Worm (Caenorhabditis elegans) whole organism, late embryonic: ENCODE data around the gene haf-7.

ENCODE experiments used
- C08G9.2 ChIP-seq: sonication (generic microtip); optimal IDR thresholded peaks from 2 replicates; lab custom pipeline; 2016; ENCODE audit warnings: mild to moderate bottlenecking, missing genetic modification characterization, moderate library complexity, missing compliant biosample characterization
- F13H6.1 ChIP-seq: sonication (generic microtip); optimal IDR thresholded peaks from 2 replicates; lab custom pipeline; 2016; ENCODE audit warnings: missing genetic modification characterization, missing compliant biosample characterization
- K09A11.1 ChIP-seq: sonication (generic microtip); optimal IDR thresholded peaks from 2 replicates; lab custom pipeline; 2017; ENCODE audit warnings: antibody characterized with exemption, mild to moderate bottlenecking, missing genetic modification characterization, missing compliant biosample characterization; ENCODE audit not compliant: insufficient read depth
- T23F11.4 ChIP-seq: fragments of 200-800 bp; sonication (Bioruptor generic); optimal IDR thresholded peaks from 2 replicates; lab custom pipeline; 2018; ENCODE audit warnings: mild to moderate bottlenecking, missing genetic modification characterization, missing compliant biosample characterization
- Y22D7AL.16 ChIP-seq: sonication (generic microtip); optimal IDR thresholded peaks from 2 replicates; lab custom pipeline; 2016; ENCODE audit warnings: missing genetic modification characterization, missing compliant biosample characterization
- ceh-19 ChIP-seq: fragments of 200-800 bp; sonication (Bioruptor generic); optimal IDR thresholded peaks from 2 replicates; lab custom pipeline; 2018; ENCODE audit warnings: mild to moderate bottlenecking, missing genetic modification characterization, missing compliant biosample characterization
- ceh-2 ChIP-seq: sonication (generic microtip); optimal IDR thresholded peaks from 2 replicates; lab custom pipeline; 2016; ENCODE audit warnings: missing genotype, missing genetic modification characterization, missing compliant biosample characterization
- ceh-30 ChIP-seq: fragments of 150-350 bp; optimal IDR thresholded peaks from 2 replicates; lab custom pipeline; 2014; ENCODE audit warnings: missing biosample characterization, missing genetic modification characterization
- ceh-31 ChIP-seq: sonication (generic microtip); optimal IDR thresholded peaks from 2 replicates; lab custom pipeline; 2016; ENCODE audit warnings: missing genetic modification characterization, missing compliant biosample characterization
- ceh-34 ChIP-seq: sonication (generic microtip); optimal IDR thresholded peaks from 2 replicates; lab custom pipeline; 2016; ENCODE audit warnings: mild to moderate bottlenecking, missing genetic modification characterization, missing compliant biosample characterization
- ceh-45 ChIP-seq: fragments of 200-800 bp; sonication (Bioruptor generic); IDR thresholded peaks from 2 replicates; pipeline ENCODE4 v1.3.6; 2022; ENCODE audit warnings: missing genetic modification reagents, missing genetic modification characterization, missing compliant biosample characterization
- ceh-48 ChIP-seq: sonication (generic microtip); optimal IDR thresholded peaks from 2 replicates; lab custom pipeline; 2016; ENCODE audit warnings: missing genetic modification characterization, inconsistent platforms, missing compliant biosample characterization
- ceh-6 ChIP-seq: fragments of 200-800 bp; sonication (Bioruptor generic); optimal IDR thresholded peaks from 2 replicates; lab custom pipeline; 2018; ENCODE audit warnings: mild to moderate bottlenecking, missing genetic modification characterization, missing compliant biosample characterization
- che-1 ChIP-seq: sonication (generic microtip); optimal IDR thresholded peaks from 2 replicates; lab custom pipeline; 2016; ENCODE audit warnings: mild to moderate bottlenecking, missing genetic modification characterization, missing compliant biosample characterization
- ets-4 ChIP-seq: sonication (generic microtip); optimal IDR thresholded peaks from 2 replicates; lab custom pipeline; 2016; ENCODE audit warnings: missing genetic modification characterization, missing compliant biosample characterization
- eyg-1 ChIP-seq: sonication (generic microtip); optimal IDR thresholded peaks from 2 replicates; lab custom pipeline; 2016; ENCODE audit warnings: missing genotype, missing genetic modification characterization, missing compliant biosample characterization
- fkh-10 ChIP-seq: fragments of 150-350 bp; optimal IDR thresholded peaks from 2 replicates; lab custom pipeline; 2014; ENCODE audit warnings: missing biosample characterization, missing genetic modification reagents, missing genetic modification characterization
- fkh-6 ChIP-seq: sonication (generic microtip); optimal IDR thresholded peaks from 2 replicates; lab custom pipeline; 2016; ENCODE audit warnings: missing genetic modification characterization, missing compliant biosample characterization
- gmeb-2 ChIP-seq: sonication (generic microtip); optimal IDR thresholded peaks from 2 replicates; lab custom pipeline; 2016; ENCODE audit warnings: missing genetic modification characterization, inconsistent platforms, missing compliant biosample characterization
- hlh-8 ChIP-seq: sonication (generic microtip); optimal IDR thresholded peaks from 2 replicates; lab custom pipeline; 2016; ENCODE audit warnings: missing genotype, missing genetic modification characterization, missing compliant biosample characterization
- lim-6 ChIP-seq: sonication (generic microtip); optimal IDR thresholded peaks from 2 replicates; lab custom pipeline; 2016; ENCODE audit warnings: missing genetic modification characterization, missing compliant biosample characterization
- madf-2 ChIP-seq: sonication (generic microtip); optimal IDR thresholded peaks from 2 replicates; lab custom pipeline; 2017; ENCODE audit warnings: missing genetic modification characterization, missing compliant biosample characterization
- mec-3 ChIP-seq: sonication (generic microtip); optimal IDR thresholded peaks from 2 replicates; lab custom pipeline; 2016; ENCODE audit warnings: borderline replicate concordance, missing genetic modification characterization, missing compliant biosample characterization
- nfya-1 ChIP-seq: sonication (generic microtip); optimal IDR thresholded peaks from 2 replicates; lab custom pipeline; 2017; ENCODE audit warnings: missing genetic modification characterization, mild to moderate bottlenecking, missing compliant biosample characterization, antibody characterized with exemption, moderate library complexity
- nhr-11 ChIP-seq: fragments of 150-350 bp; optimal IDR thresholded peaks from 2 replicates; lab custom pipeline; 2014; ENCODE audit warnings: missing biosample characterization, missing genetic modification characterization
- odd-2 ChIP-seq: sonication (generic microtip); optimal IDR thresholded peaks from 2 replicates; lab custom pipeline; 2017; ENCODE audit warnings: antibody characterized with exemption, mild to moderate bottlenecking, missing genetic modification characterization, missing compliant biosample characterization
- pax-1 ChIP-seq: fragments of 150-350 bp; optimal IDR thresholded peaks from 2 replicates; lab custom pipeline; 2014; ENCODE audit warnings: missing biosample characterization, missing genetic modification characterization
- pha-4 ChIP-seq: fragments of 150-350 bp; optimal IDR thresholded peaks from 2 replicates; lab custom pipeline; 2018; ENCODE audit warnings: missing biosample characterization, missing genetic modification reagents, missing genetic modification characterization
- pqm-1 ChIP-seq: sonication (generic microtip); optimal IDR thresholded peaks from 2 replicates; lab custom pipeline; 2016; ENCODE audit warnings: missing genetic modification characterization, missing compliant biosample characterization
- ref-2 ChIP-seq: sonication (generic microtip); optimal IDR thresholded peaks from 2 replicates; lab custom pipeline; 2016; ENCODE audit warnings: missing genetic modification characterization, missing compliant biosample characterization
- rnt-1 ChIP-seq: sonication (generic microtip); optimal IDR thresholded peaks from 2 replicates; lab custom pipeline; 2016; ENCODE audit warnings: missing genetic modification characterization, missing compliant biosample characterization
- sdc-2 ChIP-seq: sonication (generic microtip); optimal IDR thresholded peaks from 2 replicates; lab custom pipeline; 2016; ENCODE audit warnings: missing genotype, missing genetic modification characterization, missing compliant biosample characterization
- sox-2 ChIP-seq: fragments of 200-800 bp; sonication (Bioruptor generic); IDR thresholded peaks from 2 replicates; pipeline ENCODE4 v1.3.6; 2022; ENCODE audit warnings: missing genetic modification reagents, missing genetic modification characterization, missing compliant biosample characterization
- tbx-2 ChIP-seq: sonication (generic microtip); optimal IDR thresholded peaks from 2 replicates; lab custom pipeline; 2016; ENCODE audit warnings: missing genetic modification characterization, missing compliant biosample characterization
- ttx-3 ChIP-seq: sonication (generic microtip); optimal IDR thresholded peaks from 2 replicates; lab custom pipeline; 2016; ENCODE audit warnings: missing genetic modification reagents, missing genetic modification characterization, missing compliant biosample characterization
- unc-42 ChIP-seq: sonication (generic microtip); optimal IDR thresholded peaks from 2 replicates; lab custom pipeline; 2016; ENCODE audit warnings: missing genotype, missing genetic modification characterization, missing compliant biosample characterization
- unc-55 ChIP-seq: sonication (generic microtip); optimal IDR thresholded peaks from 2 replicates; lab custom pipeline; 2017; ENCODE audit warnings: missing biosample characterization, missing genetic modification reagents, missing genetic modification characterization
- unc-86 ChIP-seq: sonication (generic microtip); optimal IDR thresholded peaks from 2 replicates; lab custom pipeline; 2016; ENCODE audit warnings: missing genetic modification characterization, missing compliant biosample characterization

Gene haf-7

ce11 chrV:14784787-14785186 is 11.7 kb downstream of the haf-7 start:
- TF ChIP-seq T23F11.4 (GFP tag; lab: Kevin White, UChicago), result no peak
- no peak for TF ChIP-seq K09A11.1 (tag; lab: Kevin White, UChicago)
- no peak for TF ChIP-seq pha-4 (tag; lab: Kevin White, UChicago)
- TF ChIP-seq Y22D7AL.16 (tag; lab: Kevin White, UChicago), result no peak
- TF ChIP-seq hlh-8, result no peak
- peak; percentile 88 for TF ChIP-seq nfya-1
- no peak for TF ChIP-seq unc-42 (tag; lab: Kevin White, UChicago)
- TF ChIP-seq F13H6.1, result no peak
- TF ChIP-seq che-1 (tag; lab: Kevin White, UChicago), result no peak

- TF ChIP-seq ceh-45 (no peak), pax-1 (tag; lab: Kevin White, UChicago) (no peak), unc-86 (tag; lab: Kevin White, UChicago) (no peak), ceh-48 (tag; lab: Kevin White, UChicago) (no peak), pqm-1 (no peak), madf-2 (tag; lab: Kevin White, UChicago) (no peak), ref-2 (tag; lab: Kevin White, UChicago) (no peak), K09A11.1 (tag; lab: Kevin White, UChicago) (no peak), sdc-2 (no peak), ceh-19 (no peak), lim-6 (no peak), unc-55 (no peak), tbx-2 (tag; lab: Kevin White, UChicago) (no peak), gmeb-2 (no peak), fkh-10 (GFP tag; lab: Kevin White, UChicago) (no peak)
- TF ChIP-seq, all 69 proteins: peak for 0
Observed at ce11 chrV:14788462-14788861, 15.4 kb downstream of the haf-7 start.

- TF ChIP-seq ttx-3 (no peak), nhr-11 (no peak), unc-55 (peak; percentile 72), ref-2 (tag; lab: Kevin White, UChicago) (no peak), sox-2 (no peak), ceh-34 (peak; percentile 89), fkh-6 (no peak), odd-2 (tag; lab: Kevin White, UChicago) (no peak), ceh-6 (GFP tag; lab: Kevin White, UChicago) (no peak), mec-3 (tag; lab: Kevin White, UChicago) (no peak), gmeb-2 (no peak), ceh-31 (tag; lab: Kevin White, UChicago) (no peak)
Observed at ce11 chrV:14790792-14791191, 17.7 kb downstream of the haf-7 start.

DNA sequence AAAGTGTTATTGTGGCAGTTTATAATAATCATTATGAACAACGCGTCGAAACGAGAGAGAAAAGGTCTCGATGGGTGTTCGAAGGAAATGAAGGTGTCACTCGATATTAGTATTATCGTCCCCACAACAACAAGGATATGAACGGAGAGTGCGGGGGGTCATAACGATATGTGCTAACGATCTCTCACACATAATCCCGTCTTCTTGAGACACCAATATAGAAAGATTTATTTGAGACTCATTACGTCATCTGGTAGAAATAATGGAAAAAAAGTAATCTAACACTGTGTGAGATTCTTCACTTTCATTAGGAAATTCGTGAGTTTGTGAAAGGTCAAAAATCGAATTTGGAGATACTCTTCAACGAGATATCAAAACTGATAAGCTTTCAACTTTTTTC is 18.6 kb downstream of the haf-7 start:
- TF ChIP-seq gmeb-2 (no peak), fkh-10 (GFP tag; lab: Kevin White, UChicago) (no peak), sox-2 (no peak), rnt-1 (no peak), ceh-2 (tag; lab: Kevin White, UChicago) (no peak)

- peak; percentile 65 for TF ChIP-seq ref-2 (tag; lab: Kevin White, UChicago)
- no peak for TF ChIP-seq ceh-30
- peak; percentile 2 for TF ChIP-seq ceh-6 (GFP tag; lab: Kevin White, UChicago)
- TF ChIP-seq C08G9.2 (tag; lab: Kevin White, UChicago), result no peak
- peak; percentile 35 for TF ChIP-seq ceh-31 (tag; lab: Kevin White, UChicago)
- TF ChIP-seq ets-4 (tag; lab: Kevin White, UChicago), result no peak
- TF ChIP-seq unc-86 (tag; lab: Kevin White, UChicago), result no peak
- no peak for TF ChIP-seq eyg-1 (tag; lab: Kevin White, UChicago)
Observed at ce11 chrV:14792346-14792745, 19.3 kb downstream of the haf-7 start.
